Fruit fly (Drosophila melanogaster) whole organism, larva: Measurements from ENCODE around the gene CG17028.

Experiments
- noc ChIP-seq: fragments of 200-800 bp; sonication (Bioruptor generic); optimal IDR thresholded peaks from 3 replicates; lab custom pipeline; 2019; ENCODE audit warnings: missing biosample characterization, mild to moderate bottlenecking, missing genetic modification characterization, moderate library complexity

The CG17028 gene

dm6 chr3L:16026065-16026789 lies 47.9 kb downstream of the CG17028 start:
- TF ChIP-seq noc (tag; lab: Kevin White, UChicago) = no peak

dm6 chr3L:16027163-16027633 lies 48.9 kb downstream of the CG17028 start:
- TF ChIP-seq noc (tag; lab: Kevin White, UChicago) = no peak

- TF ChIP-seq noc (tag; lab: Kevin White, UChicago) = no peak
Measured at dm6 chr3L:16028924-16029323, 50.6 kb downstream of the CG17028 start.
